Fruit fly (Drosophila melanogaster) S2 (cell line): ENCODE data around the gene CG32069.

Experiments used
- CG8478 ChIP-seq: fragments of >200 bp; optimal IDR thresholded peaks from 2 replicates; lab custom pipeline; 2018
- CTCF ChIP-seq, 2 experiments: fragments of >200 bp; optimal IDR thresholded peaks; 2 replicates each; lab custom pipeline; 2018

- TF ChIP-seq CTCF (optimal IDR thresholded peaks at IDR 0.05; lab: Kevin White, UChicago), result no peak
- TF ChIP-seq CG8478 (lab: Kevin White, UChicago), result no peak
Observed at dm6 chr3L:11109454-11109853, 47.0 kb upstream of the CG32069 start, which contains the start of the genes CG34012 and emei.
